Worm (Caenorhabditis elegans) whole organism, young adult: Measurements from ENCODE around the gene nas-33.

ENCODE experiments used
- F49E8.2 ChIP-seq: sonication (generic microtip); optimal IDR thresholded peaks from 3 replicates; lab custom pipeline; 2017; ENCODE audit warnings: missing genetic modification characterization, mild to moderate bottlenecking, missing compliant biosample characterization, antibody characterized with exemption, moderate library complexity; ENCODE audit not compliant: insufficient read depth
- K11D2.4 ChIP-seq: fragments of 200-800 bp; sonication (Bioruptor generic); IDR thresholded peaks from 2 replicates; pipeline ENCODE4 v1.3.6; 2022; ENCODE audit warnings: missing genetic modification reagents, missing genetic modification characterization, missing compliant biosample characterization
- Y53F4B.3 ChIP-seq: fragments of 200-800 bp; sonication (Bioruptor generic); IDR thresholded peaks from 2 replicates; pipeline ENCODE4 v1.3.6; 2022; ENCODE audit warnings: missing genetic modification reagents, missing genetic modification characterization, missing compliant biosample characterization
- ekl-4 ChIP-seq: fragments of 200-800 bp; sonication (Bioruptor generic); IDR thresholded peaks from 2 replicates; pipeline ENCODE4 v1.3.6; 2022; ENCODE audit warnings: missing genetic modification reagents, missing genetic modification characterization, missing compliant biosample characterization
- madf-8 ChIP-seq: fragments of 200-800 bp; sonication (Bioruptor generic); conservative IDR thresholded peaks from 2 replicates; pipeline ENCODE4 v1.3.6; 2022; ENCODE audit warnings: missing genetic modification reagents, missing genetic modification characterization, missing compliant biosample characterization
- nfyb-1 ChIP-seq: fragments of 200-800 bp; sonication (Bioruptor generic); IDR thresholded peaks from 2 replicates; pipeline ENCODE4 v1.3.6; 2022; ENCODE audit warnings: missing genetic modification reagents, missing genetic modification characterization, missing compliant biosample characterization
- nhr-90 ChIP-seq: sonication (generic microtip); optimal IDR thresholded peaks from 2 replicates; lab custom pipeline; 2016; ENCODE audit warnings: missing genotype, mild to moderate bottlenecking, missing genetic modification characterization, missing compliant biosample characterization
- snpc-4 ChIP-seq, 5 experiments: fragments of 150-350 bp in 1 of 5; sonication (generic microtip) in 4 of 5; optimal IDR thresholded peaks; 2 replicates each; lab custom pipeline; 2014 to 2018; ENCODE audit warnings: missing genetic modification characterization in 5 of 5, missing biosample characterization in 3 of 5, antibody characterized with exemption in 2 of 5, mild to moderate bottlenecking in 2 of 5, missing compliant biosample characterization in 2 of 5, missing genotype in 2 of 5, moderate library complexity in 2 of 5, missing genetic modification reagents in 1 of 5
- tbp1 ChIP-seq: fragments of 200-800 bp; sonication (Bioruptor generic); optimal IDR thresholded peaks from 2 replicates; lab custom pipeline; 2018; ENCODE audit warnings: mild to moderate bottlenecking, missing genetic modification characterization, missing compliant biosample characterization
- tlf-1 ChIP-seq: fragments of 200-800 bp; sonication (Bioruptor generic); optimal IDR thresholded peaks from 2 replicates; lab custom pipeline; 2018; ENCODE audit warnings: mild to moderate bottlenecking, missing genetic modification characterization, missing compliant biosample characterization
- ztf-22 ChIP-seq: fragments of 200-800 bp; sonication (Bioruptor generic); optimal IDR thresholded peaks from 2 replicates; lab custom pipeline; 2018; ENCODE audit warnings: mild to moderate bottlenecking, missing genetic modification characterization, moderate library complexity, missing compliant biosample characterization
- ztf-25 ChIP-seq: fragments of 200-800 bp; sonication (Bioruptor generic); IDR thresholded peaks from 2 replicates; pipeline ENCODE4 v1.3.6; 2022; ENCODE audit warnings: missing genetic modification reagents, missing genetic modification characterization, missing compliant biosample characterization
- ztf-3 ChIP-seq: fragments of 200-800 bp; sonication (Bioruptor generic); optimal IDR thresholded peaks from 2 replicates; lab custom pipeline; 2018; ENCODE audit warnings: mild to moderate bottlenecking, missing genetic modification characterization, missing compliant biosample characterization

ce11 chrX:6405905-6406304 lies 49.2 kb downstream of the nas-33 start:
- TF ChIP-seq ekl-4 (no peak), ztf-25 (GFP tag; lab: Robert Waterston, UW) (no peak), madf-8 (GFP tag; lab: Robert Waterston, UW) (no peak), K11D2.4 (GFP tag; lab: Robert Waterston, UW) (no peak), ztf-22 (GFP tag; lab: Kevin White, UChicago) (no peak), tlf-1 (GFP tag; lab: Kevin White, UChicago) (no peak), Y53F4B.3 (GFP tag; lab: Robert Waterston, UW) (no peak), ztf-3 (GFP tag; lab: Kevin White, UChicago) (no peak), nfyb-1 (GFP tag; lab: Robert Waterston, UW) (no peak), F49E8.2 (tag; lab: Kevin White, UChicago) (no peak), nhr-90 (tag; lab: Kevin White, UChicago) (no peak), tbp1 (GFP tag; lab: Kevin White, UChicago) (no peak), snpc-4 (GFP tag; optimal IDR thresholded peaks at IDR 0.05; lab: Kevin White, UChicago) (no peak), snpc-4 (tag; optimal IDR thresholded peaks at IDR 0.05; lab: Kevin White, UChicago) (no peak)
